Worm (Caenorhabditis elegans) whole organism, mixed stage, embryonic: ENCODE measurements around the gene tra-2.

Source experiments
- blmp-1 ChIP-seq: fragments of 150-350 bp; optimal IDR thresholded peaks from 2 replicates; lab custom pipeline; 2014; ENCODE audit warnings: missing biosample characterization, missing genetic modification characterization
- elt-3 ChIP-seq: fragments of 150-350 bp; optimal IDR thresholded peaks from 2 replicates; lab custom pipeline; 2014; ENCODE audit warnings: missing biosample characterization, missing genetic modification characterization
- lsy-2 ChIP-seq: fragments of 150-350 bp; optimal IDR thresholded peaks from 2 replicates; lab custom pipeline; 2014; ENCODE audit warnings: missing biosample characterization, missing genetic modification characterization
- mab-5 ChIP-seq: fragments of 150-350 bp; optimal IDR thresholded peaks from 2 replicates; lab custom pipeline; 2014; ENCODE audit warnings: missing biosample characterization, missing genetic modification characterization
- nhr-237 ChIP-seq: fragments of 150-350 bp; optimal IDR thresholded peaks from 2 replicates; lab custom pipeline; 2014; ENCODE audit warnings: missing biosample characterization, missing genetic modification characterization
- sem-2 ChIP-seq: fragments of 200-800 bp; sonication (Bioruptor generic); optimal IDR thresholded peaks from 2 replicates; lab custom pipeline; 2018; ENCODE audit warnings: mild to moderate bottlenecking, missing genetic modification characterization, missing compliant biosample characterization

DNA sequence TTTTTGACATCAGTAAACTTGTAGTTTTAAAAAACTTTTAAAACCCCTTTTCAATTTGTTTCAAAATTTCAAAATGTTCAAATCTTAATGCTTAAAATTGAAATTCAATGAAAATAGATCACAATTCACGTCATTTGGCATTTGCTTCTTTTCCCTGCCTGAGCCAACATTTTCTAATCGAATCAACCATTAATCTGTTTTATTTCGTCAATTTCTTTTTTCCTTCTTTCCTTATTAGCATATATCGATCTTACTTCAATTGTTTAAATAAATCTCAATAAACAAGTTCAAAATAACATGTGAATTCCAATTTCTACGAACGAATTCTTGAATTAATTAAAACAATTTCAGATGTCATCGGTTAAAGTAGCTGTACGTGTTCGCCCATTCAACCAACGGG is 30.1 kb upstream of the tra-2 start:
- no peak for TF ChIP-seq blmp-1 (tag; lab: Kevin White, UChicago)
- no peak for TF ChIP-seq elt-3
- TF ChIP-seq mab-5, result no peak
- TF ChIP-seq sem-2 (GFP tag; lab: Kevin White, UChicago), result no peak
- no peak for TF ChIP-seq lsy-2 (tag; lab: Kevin White, UChicago)
- no peak for TF ChIP-seq nhr-237 (tag; lab: Kevin White, UChicago)
